Worm (Caenorhabditis elegans) whole organism, L1 larva: ENCODE results near the gene C42C1.8.

Source experiments
- C34B4.2 ChIP-seq: sonication (generic microtip); optimal IDR thresholded peaks from 2 replicates; lab custom pipeline; 2017; ENCODE audit warnings: mild to moderate bottlenecking, missing genetic modification characterization, missing compliant biosample characterization
- F16B12.6 ChIP-seq: fragments of 150-350 bp; optimal IDR thresholded peaks from 2 replicates; lab custom pipeline; 2014; ENCODE audit warnings: missing biosample characterization, missing genetic modification characterization
- blmp-1 ChIP-seq: fragments of 150-350 bp; optimal IDR thresholded peaks from 2 replicates; lab custom pipeline; 2014; ENCODE audit warnings: missing biosample characterization, missing genetic modification characterization
- ceh-8 ChIP-seq: fragments of 200-800 bp; sonication (Bioruptor generic); optimal IDR thresholded peaks from 2 replicates; lab custom pipeline; 2018; ENCODE audit warnings: mild to moderate bottlenecking, missing genetic modification characterization, moderate library complexity, missing compliant biosample characterization
- dpl-1 ChIP-seq, 3 experiments: fragments of 150-350 bp in 2 of 3; sonication (generic microtip) in 1 of 3; optimal IDR thresholded peaks; 2 replicates each; lab custom pipeline; 2014 to 2017; ENCODE audit warnings: missing biosample characterization in 3 of 3, missing genetic modification characterization in 3 of 3, missing genetic modification reagents in 3 of 3
- efl-1 ChIP-seq, 4 experiments: fragments of 150-350 bp; optimal IDR thresholded peaks in 3 of 4; peaks in 1 of 4; 1 replicate in 1 of 4; 2 replicates in 3 of 4; lab custom pipeline; 2014; ENCODE audit warnings: missing biosample characterization in 2 of 4, missing genetic modification characterization in 2 of 4, missing genetic modification reagents in 2 of 4
- egl-13 ChIP-seq: sonication (generic microtip); optimal IDR thresholded peaks from 2 replicates; lab custom pipeline; 2016; ENCODE audit warnings: missing genotype, missing genetic modification reagents, missing genetic modification characterization, missing compliant biosample characterization
- elt-3 ChIP-seq, 6 experiments: fragments of 150-350 bp in 1 of 6; sonication (generic microtip); optimal IDR thresholded peaks; 2 replicates each; lab custom pipeline; 2017 to 2018; ENCODE audit warnings: missing biosample characterization in 6 of 6, missing genetic modification characterization in 6 of 6, inconsistent platforms in 1 of 6
- fkh-4 ChIP-seq: sonication (generic microtip); optimal IDR thresholded peaks from 2 replicates; lab custom pipeline; 2016; ENCODE audit warnings: missing compliant biosample characterization, missing genetic modification characterization, borderline replicate concordance
- grh-1 ChIP-seq: fragments of 200-800 bp; sonication (Bioruptor generic); IDR thresholded peaks from 2 replicates; pipeline ENCODE4 v1.3.6; 2022; ENCODE audit warnings: missing genetic modification reagents, missing genetic modification characterization, missing compliant biosample characterization
- hpl-2 ChIP-seq: fragments of 150-350 bp; optimal IDR thresholded peaks from 2 replicates; lab custom pipeline; 2014; ENCODE audit warnings: missing biosample characterization, missing genetic modification reagents, missing genetic modification characterization
- irx-1 ChIP-seq: sonication (generic microtip); optimal IDR thresholded peaks from 2 replicates; lab custom pipeline; 2016; ENCODE audit warnings: missing genetic modification characterization, missing compliant biosample characterization
- lin-14 ChIP-seq: fragments of 200-800 bp; sonication (Bioruptor generic); optimal IDR thresholded peaks from 2 replicates; lab custom pipeline; 2018; ENCODE audit warnings: mild to moderate bottlenecking, missing genetic modification characterization, moderate library complexity, missing compliant biosample characterization
- lin-35 ChIP-seq, 2 experiments: fragments of 150-350 bp; optimal IDR thresholded peaks; 2 replicates each; lab custom pipeline; 2014; ENCODE audit warnings: missing biosample characterization in 2 of 2, missing genetic modification characterization in 2 of 2, missing genetic modification reagents in 2 of 2
- lin-39 ChIP-seq: fragments of 150-350 bp; optimal IDR thresholded peaks from 2 replicates; lab custom pipeline; 2014; ENCODE audit warnings: missing biosample characterization, missing genetic modification reagents, missing genetic modification characterization
- lsy-2 ChIP-seq, 2 experiments: fragments of 150-350 bp; optimal IDR thresholded peaks; 2 replicates each; lab custom pipeline; 2014; ENCODE audit warnings: missing biosample characterization in 2 of 2, missing genetic modification characterization in 2 of 2
- mab-9 ChIP-seq: fragments of 200-800 bp; sonication (Bioruptor generic); IDR thresholded peaks from 2 replicates; pipeline ENCODE4 v1.3.6; 2022; ENCODE audit warnings: missing genetic modification reagents, missing genetic modification characterization, missing compliant biosample characterization
- mdl-1 ChIP-seq, 2 experiments: fragments of 150-350 bp; optimal IDR thresholded peaks; 2 replicates each; lab custom pipeline; 2014 to 2017; ENCODE audit warnings: missing biosample characterization in 2 of 2, missing genetic modification characterization in 2 of 2, inconsistent platforms in 1 of 2
- mep-1 ChIP-seq: fragments of 150-350 bp; optimal IDR thresholded peaks from 2 replicates; lab custom pipeline; 2014; ENCODE audit warnings: missing biosample characterization, missing genetic modification characterization
- nhr-11 ChIP-seq: fragments of 150-350 bp; optimal IDR thresholded peaks from 2 replicates; lab custom pipeline; 2014; ENCODE audit warnings: missing biosample characterization, missing genetic modification characterization
- nhr-19 ChIP-seq: fragments of 200-800 bp; sonication (Bioruptor generic); conservative IDR thresholded peaks from 2 replicates; pipeline ENCODE4 v1.3.6; 2022; ENCODE audit warnings: missing genetic modification characterization, missing compliant biosample characterization
- nhr-20 ChIP-seq: sonication (generic microtip); optimal IDR thresholded peaks from 2 replicates; lab custom pipeline; 2016; ENCODE audit warnings: mild to moderate bottlenecking, missing genetic modification characterization, missing compliant biosample characterization
- nhr-47 ChIP-seq: sonication (generic microtip); optimal IDR thresholded peaks from 2 replicates; lab custom pipeline; 2016; ENCODE audit warnings: mild to moderate bottlenecking, missing genetic modification characterization, moderate library complexity, missing compliant biosample characterization
- nhr-71 ChIP-seq: sonication (generic microtip); optimal IDR thresholded peaks from 2 replicates; lab custom pipeline; 2016; ENCODE audit warnings: mild to moderate bottlenecking, missing genetic modification characterization, moderate library complexity, missing compliant biosample characterization
- nhr-76 ChIP-seq: sonication (generic microtip); optimal IDR thresholded peaks from 2 replicates; lab custom pipeline; 2017; ENCODE audit warnings: missing biosample characterization, missing genetic modification characterization
- nhr-84 ChIP-seq: sonication (generic microtip); optimal IDR thresholded peaks from 2 replicates; lab custom pipeline; 2017; ENCODE audit warnings: missing biosample characterization, missing genetic modification characterization
- nhr-85 ChIP-seq: sonication (generic microtip); peaks from one replicate; lab custom pipeline; 2016; ENCODE audit warnings: missing genetic modification characterization, inconsistent platforms, missing compliant biosample characterization
- nhr-90 ChIP-seq: sonication (generic microtip); optimal IDR thresholded peaks from 2 replicates; lab custom pipeline; 2016; ENCODE audit warnings: mild to moderate bottlenecking, missing genetic modification characterization, missing compliant biosample characterization; ENCODE audit not compliant: poor library complexity
- pax-3 ChIP-seq: fragments of 200-800 bp; sonication (Bioruptor generic); optimal IDR thresholded peaks from 2 replicates; lab custom pipeline; 2018; ENCODE audit warnings: mild to moderate bottlenecking, missing genetic modification characterization, moderate library complexity, missing compliant biosample characterization
- rnt-1 ChIP-seq: sonication (generic microtip); optimal IDR thresholded peaks from 2 replicates; lab custom pipeline; 2016; ENCODE audit warnings: mild to moderate bottlenecking, missing genetic modification characterization, moderate library complexity, missing compliant biosample characterization
- skn-1 ChIP-seq: fragments of 150-350 bp; optimal IDR thresholded peaks from 2 replicates; lab custom pipeline; 2014; ENCODE audit warnings: missing biosample characterization, missing genetic modification characterization
- snu-23 ChIP-seq: sonication (generic microtip); optimal IDR thresholded peaks from 2 replicates; lab custom pipeline; 2016; ENCODE audit warnings: missing genetic modification characterization, missing compliant biosample characterization
- sup-37 ChIP-seq: fragments of 200-800 bp; sonication (Bioruptor generic); optimal IDR thresholded peaks from 2 replicates; lab custom pipeline; 2018; ENCODE audit warnings: mild to moderate bottlenecking, missing genetic modification characterization, missing compliant biosample characterization
- swsn-7 ChIP-seq: sonication (generic microtip); optimal IDR thresholded peaks from 2 replicates; lab custom pipeline; 2016; ENCODE audit warnings: missing genetic modification characterization, missing compliant biosample characterization
- unc-86 ChIP-seq: sonication (generic microtip); optimal IDR thresholded peaks from 2 replicates; lab custom pipeline; 2016; ENCODE audit warnings: missing genetic modification characterization, missing compliant biosample characterization
- zag-1 ChIP-seq: fragments of 150-350 bp; optimal IDR thresholded peaks from 2 replicates; lab custom pipeline; 2014; ENCODE audit warnings: missing biosample characterization, missing genetic modification characterization
- zip-4 ChIP-seq: fragments of 200-800 bp; sonication (Bioruptor generic); optimal IDR thresholded peaks from 2 replicates; lab custom pipeline; 2018; ENCODE audit warnings: mild to moderate bottlenecking, missing genetic modification characterization, moderate library complexity, missing compliant biosample characterization
- ztf-4 ChIP-seq: fragments of 150-350 bp; optimal IDR thresholded peaks from 2 replicates; lab custom pipeline; 2014; ENCODE audit warnings: missing biosample characterization, missing genetic modification characterization

Gene C42C1.8

DNA sequence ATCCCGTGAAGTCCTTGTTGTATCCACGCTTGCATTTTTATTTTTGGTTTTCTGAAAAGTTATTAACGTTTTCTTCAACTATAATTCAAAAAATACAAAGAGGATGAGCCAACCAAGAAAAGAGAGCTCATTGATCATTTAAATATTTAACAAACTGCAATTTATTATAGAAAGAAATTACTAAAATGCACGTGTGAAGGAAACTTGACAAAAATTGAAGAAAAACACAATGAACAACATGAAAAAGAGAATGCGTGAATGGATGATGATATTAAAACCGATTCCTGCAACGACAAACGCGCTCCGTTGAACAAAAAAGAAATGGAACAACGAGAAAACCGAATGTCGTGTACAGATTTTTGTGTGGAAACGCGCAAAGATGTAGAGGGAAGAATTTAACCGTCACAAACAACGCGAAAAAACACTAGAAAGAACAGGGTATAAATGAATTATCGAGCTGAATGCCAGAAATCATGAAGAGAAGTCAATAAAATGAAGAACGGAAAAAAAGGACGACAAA is 40.1 kb downstream of the C42C1.8 start, which contains the start of gene ufd-1:
TSS of gene ufd-1 (minus strand) at position 51 of the 520 bp plus-strand sequence.
- TF ChIP-seq efl-1 (optimal IDR thresholded peaks at IDR 0.05; lab: Kevin White, UChicago) = no peak
- peak in 1 of 2 experiments; percentile 11 for TF ChIP-seq efl-1 (GFP tag; optimal IDR thresholded peaks at IDR 0.05 in 1 of 2; lab: Kevin White, UChicago)
- TF ChIP-seq lsy-2 (tag; optimal IDR thresholded peaks at IDR 0.05; lab: Kevin White, UChicago) = peak in 1 of 2 experiments; percentile 0
- TF ChIP-seq nhr-84 (tag; lab: Kevin White, UChicago) = no peak
- TF ChIP-seq rnt-1 (tag; lab: Kevin White, UChicago) = no peak
- no peak for TF ChIP-seq irx-1 (tag; lab: Kevin White, UChicago)
- TF ChIP-seq zag-1 = no peak
- no peak for TF ChIP-seq grh-1 (GFP tag; lab: Robert Waterston, UW)
- TF ChIP-seq blmp-1 (tag; lab: Kevin White, UChicago) = peak; percentile 70
- TF ChIP-seq lin-35 (GFP tag; optimal IDR thresholded peaks at IDR 0.05; lab: Kevin White, UChicago) = peak in 1 of 2 experiments; percentile 40
- no peak for TF ChIP-seq unc-86
- no peak for TF ChIP-seq egl-13 (tag; lab: Kevin White, UChicago)
- TF ChIP-seq snu-23 (GFP tag; lab: Kevin White, UChicago) = no peak
- no peak for TF ChIP-seq sup-37 (GFP tag; lab: Kevin White, UChicago)
- peak; percentile 56 for TF ChIP-seq skn-1 (tag; lab: Kevin White, UChicago)
- TF ChIP-seq swsn-7 = no peak
- TF ChIP-seq hpl-2 (GFP tag; lab: Kevin White, UChicago) = no peak
- TF ChIP-seq ztf-4 (tag; lab: Kevin White, UChicago) = no peak
- TF ChIP-seq nhr-71 = no peak
- TF ChIP-seq elt-3 (tag; optimal IDR thresholded peaks at IDR 0.05; lab: Kevin White, UChicago) = no peak
- no peak for TF ChIP-seq nhr-90 (tag; lab: Kevin White, UChicago)
- TF ChIP-seq dpl-1 (GFP tag; optimal IDR thresholded peaks at IDR 0.05; lab: Kevin White, UChicago) = peak in 1 of 3 experiments; percentile 42
- no peak for TF ChIP-seq pax-3
- no peak for TF ChIP-seq C34B4.2 (tag; lab: Kevin White, UChicago)
- no peak for TF ChIP-seq mdl-1 (tag; optimal IDR thresholded peaks at IDR 0.05; lab: Kevin White, UChicago)
- no peak for TF ChIP-seq zip-4 (GFP tag; lab: Kevin White, UChicago)
- TF ChIP-seq nhr-85 = no peak
- no peak for TF ChIP-seq ceh-8
- no peak for TF ChIP-seq nhr-76
- TF ChIP-seq lin-39 (tag; lab: Kevin White, UChicago) = no peak
- TF ChIP-seq nhr-11 (tag; lab: Kevin White, UChicago) = no peak

DNA sequence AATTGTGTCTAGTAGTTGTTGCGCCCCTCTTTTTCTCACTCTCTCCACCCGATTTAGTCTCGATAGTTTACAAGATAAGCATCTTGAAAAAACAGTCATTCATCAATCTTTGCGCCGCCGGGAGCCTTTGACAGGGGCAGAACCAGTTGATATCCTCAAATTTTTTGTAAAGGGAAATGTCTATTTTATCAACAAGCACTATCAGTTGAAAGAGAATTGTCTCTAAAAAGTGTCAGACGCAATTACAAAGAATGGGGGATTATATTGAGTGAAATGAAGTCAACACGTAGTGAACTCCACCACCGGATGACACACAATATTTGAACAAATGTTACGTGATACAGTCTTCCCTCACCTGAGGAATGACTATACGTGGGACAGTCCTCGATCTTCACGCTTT is 43.3 kb downstream of the C42C1.8 start:
- TF ChIP-seq efl-1 (optimal IDR thresholded peaks at IDR 0.05; lab: Kevin White, UChicago) (no peak), efl-1 (GFP tag; optimal IDR thresholded peaks at IDR 0.05 in 1 of 2; lab: Kevin White, UChicago) (peak in 1 of 2 experiments; percentile 90), lin-14 (peak; percentile 16), blmp-1 (tag; lab: Kevin White, UChicago) (peak; percentile 12), fkh-4 (tag; lab: Kevin White, UChicago) (no peak)

DNA sequence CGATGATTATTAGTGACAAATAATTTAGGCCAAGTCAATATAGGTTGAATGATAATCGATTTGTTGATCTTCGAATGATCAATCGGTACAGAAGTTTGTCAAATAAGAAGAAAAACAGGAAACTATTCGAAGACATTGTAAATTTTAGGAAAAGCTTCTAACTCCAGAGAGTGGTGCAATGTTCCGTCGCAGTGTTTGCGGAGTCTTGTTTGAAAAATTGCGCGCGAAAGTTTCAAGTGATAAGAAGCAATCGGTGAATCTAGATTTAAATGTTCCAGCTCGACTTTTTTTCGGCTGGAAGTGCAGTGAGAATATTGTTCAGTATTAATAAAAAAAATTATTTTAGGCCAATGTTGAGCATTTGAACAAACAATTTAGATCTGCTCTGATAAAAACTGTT is 43.9 kb downstream of the C42C1.8 start:
- no peak for TF ChIP-seq mab-9 (GFP tag; lab: Robert Waterston, UW)
- peak; percentile 21 for TF ChIP-seq nhr-71
- no peak for TF ChIP-seq elt-3 (tag; optimal IDR thresholded peaks at IDR 0.05; lab: Kevin White, UChicago)
- no peak for TF ChIP-seq nhr-20 (tag; lab: Kevin White, UChicago)
- TF ChIP-seq nhr-47 (tag; lab: Kevin White, UChicago) = peak; percentile 24
- TF ChIP-seq swsn-7 = peak; percentile 3
- TF ChIP-seq F16B12.6 = peak; percentile 80
- peak; percentile 73 to 86 (median 85) for TF ChIP-seq dpl-1 (GFP tag; optimal IDR thresholded peaks at IDR 0.05; lab: Kevin White, UChicago)
- peak; percentile 74 to 82 for TF ChIP-seq lin-35 (GFP tag; optimal IDR thresholded peaks at IDR 0.05; lab: Kevin White, UChicago)
- TF ChIP-seq efl-1 (optimal IDR thresholded peaks at IDR 0.05; lab: Kevin White, UChicago) = peak; percentile 73 to 81
- TF ChIP-seq efl-1 (GFP tag; optimal IDR thresholded peaks at IDR 0.05 in 1 of 2; lab: Kevin White, UChicago) = peak; percentile 84 to 98
- peak; percentile 25 to 43 for TF ChIP-seq lsy-2 (tag; optimal IDR thresholded peaks at IDR 0.05; lab: Kevin White, UChicago)
- TF ChIP-seq nhr-19 = no peak
- peak; percentile 19 for TF ChIP-seq mep-1 (tag; lab: Kevin White, UChicago)
- TF ChIP-seq rnt-1 (tag; lab: Kevin White, UChicago) = peak; percentile 26
- TF ChIP-seq, all 84 proteins: peak for 10
